Fruit fly (Drosophila melanogaster): Measurements from ENCODE around the gene Ref1.

Gene Ref1

dm6 chr3R:7124109-7124639, 44.0 kb upstream of the Ref1 start, which contains the start of the genes Alh and CG10098 (continued):
- no peak for TF ChIP-seq oc (tag; optimal IDR thresholded peaks at IDR 0.05)
- TF ChIP-seq Hr3 (GFP tag; optimal IDR thresholded peaks at IDR 0.05) = peak; percentile 88
- peak; percentile 50; the same call in 1 of the 2 replicates for TF ChIP-seq rib (GFP tag; IDR thresholded peaks at IDR 0.05)
- peak; percentile 83 for TF ChIP-seq grau (tag; optimal IDR thresholded peaks at IDR 0.05)
- no peak for TF ChIP-seq D (optimal IDR thresholded peaks at IDR 0.05)
- peak; percentile 77 for TF ChIP-seq D (GFP tag; optimal IDR thresholded peaks at IDR 0.05)
- peak; percentile 94 for TF ChIP-seq Gug (GFP tag; IDR thresholded peaks at IDR 0.05)
- TF ChIP-seq zfh1 (GFP tag; IDR thresholded peaks at IDR 0.05) = peak; percentile 66; the same call in 1 of the 3 replicates
- TF ChIP-seq bsh (GFP tag; optimal IDR thresholded peaks at IDR 0.05) = peak in 1 of 2 experiments; percentile 71
- TF ChIP-seq CG11247 (GFP tag; IDR thresholded peaks at IDR 0.05) = peak; percentile 76
- peak; percentile 83 for TF ChIP-seq CG33213 (GFP tag; optimal IDR thresholded peaks at IDR 0.05)
- TF ChIP-seq bbx (GFP tag; IDR thresholded peaks at IDR 0.05; ENCODE audit: partially characterized antibody) = peak; percentile 68
- peak; percentile 83 to 94 for TF ChIP-seq crp (GFP tag; optimal IDR thresholded peaks at IDR 0.05)
- no peak for TF ChIP-seq org-1 (GFP tag; optimal IDR thresholded peaks at IDR 0.05)
- peak; percentile 55 for TF ChIP-seq en (GFP tag; optimal IDR thresholded peaks at IDR 0.05)
- peak; percentile 34 for TF ChIP-seq Spps (tag; optimal IDR thresholded peaks at IDR 0.05)
- peak; percentile 84 for TF ChIP-seq B-H2 (GFP tag; optimal IDR thresholded peaks at IDR 0.05)
- TF ChIP-seq Sin3A (optimal IDR thresholded peaks at IDR 0.05) = peak; percentile 90
- TF ChIP-seq Nf-YA (GFP tag; IDR thresholded peaks at IDR 0.05) = no peak
- TF ChIP-seq Hr39 (optimal IDR thresholded peaks at IDR 0.05) = no peak
- TF ChIP-seq ash1 (GFP tag; optimal IDR thresholded peaks at IDR 0.05) = no peak
- TF ChIP-seq h (optimal IDR thresholded peaks at IDR 0.05) = no peak
- peak; percentile 89 for TF ChIP-seq tio (GFP tag; optimal IDR thresholded peaks at IDR 0.05)
- peak; percentile 74 for TF ChIP-seq Rx (GFP tag; IDR thresholded peaks at IDR 0.05)
- TF ChIP-seq zen (tag; optimal IDR thresholded peaks at IDR 0.05) = peak; percentile 88
- peak; percentile 67 for TF ChIP-seq gro (GFP tag; optimal IDR thresholded peaks at IDR 0.05)
- TF ChIP-seq CG2120 (GFP tag; optimal IDR thresholded peaks at IDR 0.05) = peak; percentile 94
- no peak for TF ChIP-seq ac (GFP tag; optimal IDR thresholded peaks at IDR 0.05)
- peak; percentile 83 for TF ChIP-seq tx (GFP tag; optimal IDR thresholded peaks at IDR 0.05)
- TF ChIP-seq eyg (GFP tag; optimal IDR thresholded peaks at IDR 0.05) = peak; percentile 69
- peak; percentile 47 for TF ChIP-seq btn (GFP tag; optimal IDR thresholded peaks at IDR 0.05)
- peak; percentile 59 for TF ChIP-seq jing (GFP tag; optimal IDR thresholded peaks at IDR 0.05)
- TF ChIP-seq CG5953 (GFP tag; IDR thresholded peaks at IDR 0.05) = no peak
- peak; percentile 51 for TF ChIP-seq da (GFP tag; optimal IDR thresholded peaks at IDR 0.05)
- peak; percentile 95 for TF ChIP-seq mam (GFP tag; optimal IDR thresholded peaks at IDR 0.05)
- TF ChIP-seq NC2α (GFP tag; optimal IDR thresholded peaks at IDR 0.05) = peak; percentile 82
- TF ChIP-seq fd96Cb (tag; optimal IDR thresholded peaks at IDR 0.05) = peak; percentile 73
- peak; percentile 78 for TF ChIP-seq trem (tag; optimal IDR thresholded peaks at IDR 0.05)
- TF ChIP-seq vnd (GFP tag; IDR thresholded peaks at IDR 0.05; ENCODE audit: partially characterized antibody) = peak; percentile 71
- peak; percentile 47 for TF ChIP-seq D19A (tag; optimal IDR thresholded peaks at IDR 0.05)
- peak; percentile 75; the same call in 1 of the 3 replicates for TF ChIP-seq CG11093 (GFP tag; IDR thresholded peaks at IDR 0.05)
- no peak for TF ChIP-seq wek (GFP tag; optimal IDR thresholded peaks at IDR 0.05)
- TF ChIP-seq CG15269 (tag; optimal IDR thresholded peaks at IDR 0.05) = peak; percentile 80
- TF ChIP-seq CG4820 (GFP tag; optimal IDR thresholded peaks at IDR 0.05) = peak; percentile 73
- peak; percentile 77 for TF ChIP-seq Meics (GFP tag; optimal IDR thresholded peaks at IDR 0.05)
- no peak for TF ChIP-seq bigmax (GFP tag; optimal IDR thresholded peaks at IDR 0.05)
- TF ChIP-seq mirr (GFP tag; optimal IDR thresholded peaks at IDR 0.05) = no peak
- peak; percentile 84 for TF ChIP-seq CG2678 (tag; optimal IDR thresholded peaks at IDR 0.05)
- peak; percentile 68 for TF ChIP-seq Oli (tag; optimal IDR thresholded peaks at IDR 0.05)
- peak; percentile 77 for TF ChIP-seq Fer3 (tag; optimal IDR thresholded peaks at IDR 0.05)
- no peak for TF ChIP-seq nau (GFP tag; optimal IDR thresholded peaks at IDR 0.05)
- TF ChIP-seq Taf1 (GFP tag; IDR thresholded peaks at IDR 0.05) = peak; percentile 70

Data from whole organism, embryonic.